Fruit fly (Drosophila melanogaster): ENCODE measurements around the gene CG6891.
A peak's percentile ranks its signal among the peaks of the same experiment; 100 is the strongest.

- TF ChIP-seq ey (GFP tag; optimal IDR thresholded peaks at IDR 0.05) (no peak), Dfd (GFP tag; optimal IDR thresholded peaks at IDR 0.05) (peak; percentile 75), CrebA (GFP tag; optimal IDR thresholded peaks at IDR 0.05; ENCODE audit: borderline replicate concordance) (no peak), Rel (GFP tag; optimal IDR thresholded peaks at IDR 0.05) (no peak), Rel (tag; optimal IDR thresholded peaks at IDR 0.05) (no peak), psq (GFP tag; optimal IDR thresholded peaks at IDR 0.05) (no peak), GATAd (GFP tag; optimal IDR thresholded peaks at IDR 0.05) (no peak), dl (GFP tag; optimal IDR thresholded peaks at IDR 0.05; ENCODE audit: insufficient read depth in 1 of 2, partially characterized antibody in 2 of 2) (no peak), Myc (optimal IDR thresholded peaks at IDR 0.05) (no peak), foxo (GFP tag; optimal IDR thresholded peaks at IDR 0.05) (no peak)
Measured at dm6 chrX:18814373-18814772, 39.3 kb downstream of the CG6891 start.

All from whole organism, wandering third instar larva.